Worm (Caenorhabditis elegans) whole organism, young adult: ENCODE data around the gene C29E4.11.
A peak's percentile ranks its signal among the peaks of the same experiment; 100 is the strongest.

ENCODE experiments used
- B0019.2 ChIP-seq: fragments of 200-800 bp; sonication (Bioruptor generic); conservative IDR thresholded peaks from 2 replicates; pipeline ENCODE4 v1.3.6; 2022; ENCODE audit warnings: missing genetic modification reagents, missing genetic modification characterization, missing compliant biosample characterization
- D2030.7 ChIP-seq: fragments of 200-800 bp; sonication (Bioruptor generic); IDR thresholded peaks from 2 replicates; pipeline ENCODE4 v1.3.6; 2022; ENCODE audit warnings: missing genetic modification reagents, missing genetic modification characterization, missing compliant biosample characterization
- F33H1.4 ChIP-seq: fragments of 200-800 bp; sonication (Bioruptor generic); IDR thresholded peaks from 2 replicates; pipeline ENCODE4 v1.3.6; 2022; ENCODE audit warnings: missing genetic modification reagents, missing genetic modification characterization, missing compliant biosample characterization
- F55B11.4 ChIP-seq: sonication (generic microtip); optimal IDR thresholded peaks from 2 replicates; lab custom pipeline; 2016; ENCODE audit warnings: missing compliant biosample characterization, missing genetic modification characterization, borderline replicate concordance; ENCODE audit not compliant: insufficient read depth
- K11D2.4 ChIP-seq: fragments of 200-800 bp; sonication (Bioruptor generic); IDR thresholded peaks from 2 replicates; pipeline ENCODE4 v1.3.6; 2022; ENCODE audit warnings: missing genetic modification reagents, missing genetic modification characterization, missing compliant biosample characterization
- Y56A3A.18 ChIP-seq: fragments of 200-800 bp; sonication (Bioruptor generic); IDR thresholded peaks from 2 replicates; pipeline ENCODE4 v1.3.6; 2022; ENCODE audit warnings: missing genetic modification reagents, missing genetic modification characterization, missing compliant biosample characterization
- Y79H2A.3 ChIP-seq: fragments of 200-800 bp; sonication (Bioruptor generic); conservative IDR thresholded peaks from 2 replicates; pipeline ENCODE4 v1.3.6; 2022; ENCODE audit warnings: missing genetic modification reagents, missing genetic modification characterization, missing compliant biosample characterization
- Y95B8A.8 ChIP-seq: fragments of 200-800 bp; sonication (Bioruptor generic); IDR thresholded peaks from 2 replicates; pipeline ENCODE4 v1.3.6; 2022; ENCODE audit warnings: missing genetic modification reagents, missing genetic modification characterization, missing compliant biosample characterization
- ZK185.1 ChIP-seq: sonication (generic microtip); optimal IDR thresholded peaks from 2 replicates; lab custom pipeline; 2016; ENCODE audit warnings: mild to moderate bottlenecking, missing genetic modification characterization, missing compliant biosample characterization; ENCODE audit not compliant: poor library complexity, severe bottlenecking
- ama-1 ChIP-seq, 3 experiments: fragments of 150-350 bp in 1 of 3; sonication (generic microtip) in 2 of 3; optimal IDR thresholded peaks; 2 replicates each; lab custom pipeline; 2014 to 2018; ENCODE audit warnings: missing biosample characterization in 2 of 3, missing genetic modification characterization in 2 of 3, missing genetic modification reagents in 2 of 3
- aptf-2 ChIP-seq: fragments of 200-800 bp; sonication (Bioruptor generic); conservative IDR thresholded peaks from 2 replicates; pipeline ENCODE4 v1.3.6; 2022; ENCODE audit warnings: missing genetic modification reagents, missing genetic modification characterization, missing compliant biosample characterization
- attf-6 ChIP-seq: fragments of 200-800 bp; sonication (Bioruptor generic); IDR thresholded peaks from 2 replicates; pipeline ENCODE4 v1.3.6; 2022; ENCODE audit warnings: missing genetic modification reagents, missing genetic modification characterization, missing compliant biosample characterization
- cebp-1 ChIP-seq, 2 experiments: fragments of 200-800 bp in 1 of 2; sonication (Bioruptor generic) in 1 of 2; sonication (generic microtip) in 1 of 2; IDR thresholded peaks in 1 of 2; optimal IDR thresholded peaks in 1 of 2; 2 replicates each; pipeline versions ENCODE4 v1.3.6 to Lab custom; 2017 to 2022; ENCODE audit warnings: missing compliant biosample characterization in 2 of 2, missing genetic modification characterization in 2 of 2, mild to moderate bottlenecking in 1 of 2, missing genetic modification reagents in 1 of 2, moderate library complexity in 1 of 2
- ceh-40 ChIP-seq: fragments of 200-800 bp; sonication (Bioruptor generic); IDR thresholded peaks from 2 replicates; pipeline ENCODE4 v1.3.6; 2022; ENCODE audit warnings: missing genetic modification characterization, missing compliant biosample characterization
- ceh-79 ChIP-seq: sonication (generic microtip); optimal IDR thresholded peaks from 2 replicates; lab custom pipeline; 2017; ENCODE audit warnings: mild to moderate bottlenecking, missing genetic modification characterization, missing compliant biosample characterization
- ceh-91 ChIP-seq: fragments of 200-800 bp; sonication (Bioruptor generic); IDR thresholded peaks from 2 replicates; pipeline ENCODE4 v1.3.6; 2022; ENCODE audit warnings: missing genetic modification reagents, missing genetic modification characterization, missing compliant biosample characterization
- chd-7 ChIP-seq: sonication (generic microtip); optimal IDR thresholded peaks from 2 replicates; lab custom pipeline; 2016; ENCODE audit warnings: mild to moderate bottlenecking, missing genetic modification characterization, moderate library complexity, missing compliant biosample characterization
- egrh-3 ChIP-seq: fragments of 200-800 bp; sonication (Bioruptor generic); IDR thresholded peaks from 2 replicates; pipeline ENCODE4 v1.3.6; 2022; ENCODE audit warnings: missing genetic modification reagents, missing genetic modification characterization, missing compliant biosample characterization
- ekl-4 ChIP-seq: fragments of 200-800 bp; sonication (Bioruptor generic); IDR thresholded peaks from 2 replicates; pipeline ENCODE4 v1.3.6; 2022; ENCODE audit warnings: missing genetic modification reagents, missing genetic modification characterization, missing compliant biosample characterization
- hmg-20 ChIP-seq: fragments of 200-800 bp; sonication (Bioruptor generic); IDR thresholded peaks from 2 replicates; pipeline ENCODE4 v1.3.6; 2022; ENCODE audit warnings: missing genetic modification reagents, missing genetic modification characterization, missing compliant biosample characterization
- hsf-1 ChIP-seq: fragments of 200-800 bp; sonication (Bioruptor generic); IDR thresholded peaks from 2 replicates; pipeline ENCODE4 v1.3.6; 2022; ENCODE audit warnings: missing genetic modification reagents, missing genetic modification characterization, missing compliant biosample characterization
- lin-26 ChIP-seq: fragments of 200-800 bp; sonication (Bioruptor generic); IDR thresholded peaks from 2 replicates; pipeline ENCODE4 v1.3.6; 2022; ENCODE audit warnings: missing genetic modification reagents, missing genetic modification characterization, missing compliant biosample characterization
- lin-54 ChIP-seq: fragments of 200-800 bp; sonication (Bioruptor generic); optimal IDR thresholded peaks from 2 replicates; lab custom pipeline; 2018; ENCODE audit warnings: mild to moderate bottlenecking, missing genetic modification characterization, missing compliant biosample characterization
- lir-1 ChIP-seq: fragments of 200-800 bp; sonication (Bioruptor generic); conservative IDR thresholded peaks from 2 replicates; pipeline ENCODE4 v1.3.6; 2022; ENCODE audit warnings: missing genetic modification reagents, missing genetic modification characterization, missing compliant biosample characterization
- madf-10 ChIP-seq: sonication (generic microtip); optimal IDR thresholded peaks from 2 replicates; lab custom pipeline; 2016; ENCODE audit warnings: mild to moderate bottlenecking, missing genetic modification characterization, missing compliant biosample characterization
- madf-3 ChIP-seq: fragments of 200-800 bp; sonication (Bioruptor generic); IDR thresholded peaks from 2 replicates; pipeline ENCODE4 v1.3.6; 2022; ENCODE audit warnings: missing genetic modification reagents, missing genetic modification characterization, missing compliant biosample characterization
- madf-6 ChIP-seq: fragments of 200-800 bp; sonication (Bioruptor generic); IDR thresholded peaks from 2 replicates; pipeline ENCODE4 v1.3.6; 2022; ENCODE audit warnings: missing genetic modification reagents, missing genetic modification characterization, missing compliant biosample characterization
- madf-8 ChIP-seq: fragments of 200-800 bp; sonication (Bioruptor generic); conservative IDR thresholded peaks from 2 replicates; pipeline ENCODE4 v1.3.6; 2022; ENCODE audit warnings: missing genetic modification reagents, missing genetic modification characterization, missing compliant biosample characterization
- nfya-1 ChIP-seq: sonication (generic microtip); optimal IDR thresholded peaks from 2 replicates; lab custom pipeline; 2017; ENCODE audit warnings: antibody characterized with exemption, missing compliant biosample characterization, missing genetic modification characterization, borderline replicate concordance; ENCODE audit not compliant: insufficient read depth
- nfyb-1 ChIP-seq: fragments of 200-800 bp; sonication (Bioruptor generic); IDR thresholded peaks from 2 replicates; pipeline ENCODE4 v1.3.6; 2022; ENCODE audit warnings: missing genetic modification reagents, missing genetic modification characterization, missing compliant biosample characterization
- nhr-120 ChIP-seq: fragments of 200-800 bp; sonication (Bioruptor generic); IDR thresholded peaks from 2 replicates; pipeline ENCODE4 v1.3.6; 2022; ENCODE audit warnings: missing genetic modification characterization, missing compliant biosample characterization
- snpc-4 ChIP-seq, 5 experiments: fragments of 150-350 bp in 1 of 5; sonication (generic microtip) in 4 of 5; optimal IDR thresholded peaks; 2 replicates each; lab custom pipeline; 2014 to 2018; ENCODE audit warnings: missing genetic modification characterization in 5 of 5, missing biosample characterization in 3 of 5, antibody characterized with exemption in 2 of 5, mild to moderate bottlenecking in 2 of 5, missing compliant biosample characterization in 2 of 5, missing genotype in 2 of 5, moderate library complexity in 2 of 5, missing genetic modification reagents in 1 of 5
- unc-130 ChIP-seq: sonication (generic microtip); optimal IDR thresholded peaks from 2 replicates; lab custom pipeline; 2016; ENCODE audit warnings: missing genetic modification reagents, missing genetic modification characterization, missing compliant biosample characterization
- zim-3 ChIP-seq: sonication (generic microtip); optimal IDR thresholded peaks from 2 replicates; lab custom pipeline; 2017; ENCODE audit warnings: mild to moderate bottlenecking, missing genetic modification characterization, moderate library complexity, missing compliant biosample characterization
- ztf-3 ChIP-seq: fragments of 200-800 bp; sonication (Bioruptor generic); optimal IDR thresholded peaks from 2 replicates; lab custom pipeline; 2018; ENCODE audit warnings: mild to moderate bottlenecking, missing genetic modification characterization, missing compliant biosample characterization

Gene C29E4.11

ce11 chrIII:7977224-7977623 lies 19.3 kb upstream of the C29E4.11 start (continued):
- TF ChIP-seq B0019.2 (GFP tag; lab: Robert Waterston, UW) (no peak), madf-8 (GFP tag; lab: Robert Waterston, UW) (no peak), cebp-1 (GFP tag; IDR thresholded peaks at IDR 0.05; lab: Robert Waterston, UW) (0 out of 2 replicates have a peak, but pooled peaks have one; percentile 43), cebp-1 (tag; optimal IDR thresholded peaks at IDR 0.05; lab: Kevin White, UChicago) (peak; percentile 49), Y79H2A.3 (GFP tag; lab: Robert Waterston, UW) (0 out of 2 replicates have a peak, but pooled peaks have one; percentile 20), ceh-91 (GFP tag; lab: Robert Waterston, UW) (no peak), F33H1.4 (GFP tag; lab: Robert Waterston, UW) (no peak), madf-3 (0 out of 2 replicates have a peak, but pooled peaks have one; percentile 4), lin-26 (GFP tag; lab: Robert Waterston, UW) (0 out of 2 replicates have a peak, but pooled peaks have one; percentile 36), chd-7 (tag; lab: Kevin White, UChicago) (peak; percentile 61), snpc-4 (GFP tag; optimal IDR thresholded peaks at IDR 0.05; lab: Kevin White, UChicago) (no peak), snpc-4 (tag; optimal IDR thresholded peaks at IDR 0.05; lab: Kevin White, UChicago) (peak in 1 of 4 experiments; percentile 22), nfya-1 (tag; lab: Kevin White, UChicago) (no peak), Y56A3A.18 (GFP tag; lab: Robert Waterston, UW) (peak; percentile 29; the same call in 1 of the 2 replicates), lin-54 (GFP tag; lab: Kevin White, UChicago) (peak; percentile 15), F55B11.4 (tag; lab: Kevin White, UChicago) (no peak), aptf-2 (GFP tag; lab: Robert Waterston, UW) (no peak), ceh-79 (peak; percentile 18), madf-6 (GFP tag; lab: Robert Waterston, UW) (peak; percentile 56; the same call in 1 of the 2 replicates), hmg-20 (GFP tag; lab: Robert Waterston, UW) (no peak), hsf-1 (GFP tag; lab: Robert Waterston, UW) (0 out of 2 replicates have a peak, but pooled peaks have one; percentile 32), D2030.7 (GFP tag; lab: Robert Waterston, UW) (no peak), attf-6 (GFP tag; lab: Robert Waterston, UW) (0 out of 2 replicates have a peak, but pooled peaks have one; percentile 9), Y95B8A.8 (GFP tag; lab: Robert Waterston, UW) (peak; percentile 63; the same call in 1 of the 2 replicates), egrh-3 (no peak), ama-1 (optimal IDR thresholded peaks at IDR 0.05; lab: Kevin White, UChicago) (peak; percentile 5), ama-1 (GFP tag; optimal IDR thresholded peaks at IDR 0.05; lab: Kevin White, UChicago) (no peak), unc-130 (GFP tag; lab: Kevin White, UChicago) (peak; percentile 6), zim-3 (tag; lab: Kevin White, UChicago) (peak; percentile 20), ceh-40 (GFP tag; lab: Robert Waterston, UW) (no peak), ZK185.1 (peak; percentile 14), madf-10 (peak; percentile 7), nfyb-1 (peak; percentile 63), lir-1 (GFP tag; lab: Robert Waterston, UW) (no peak), K11D2.4 (GFP tag; lab: Robert Waterston, UW) (0 out of 2 replicates have a peak, but pooled peaks have one; percentile 52), ekl-4 (GFP tag; lab: Robert Waterston, UW) (peak; percentile 36; the same call in 1 of the 2 replicates), ztf-3 (peak; percentile 2), nhr-120 (GFP tag; lab: Robert Waterston, UW) (0 out of 2 replicates have a peak, but pooled peaks have one; percentile 44)
